Worm (Caenorhabditis elegans) whole organism, L2 larva: ENCODE data around the gene sod-5.

Source experiments
- F13H6.1 ChIP-seq: sonication (generic microtip); optimal IDR thresholded peaks from 2 replicates; lab custom pipeline; 2016; ENCODE audit warnings: missing genetic modification characterization, missing compliant biosample characterization
- R02D3.7 ChIP-seq: fragments of 150-350 bp; optimal IDR thresholded peaks from 2 replicates; lab custom pipeline; 2014; ENCODE audit warnings: missing biosample characterization, missing genetic modification characterization
- Y55F3AM.14 ChIP-seq: fragments of 200-800 bp; sonication (Bioruptor generic); optimal IDR thresholded peaks from 2 replicates; lab custom pipeline; 2018; ENCODE audit warnings: mild to moderate bottlenecking, missing genetic modification characterization, missing compliant biosample characterization
- ZK546.5 ChIP-seq: sonication (generic microtip); optimal IDR thresholded peaks from 2 replicates; lab custom pipeline; 2017; ENCODE audit warnings: missing biosample characterization, missing genetic modification characterization
- alr-1 ChIP-seq: fragments of 150-350 bp; optimal IDR thresholded peaks from 2 replicates; lab custom pipeline; 2014; ENCODE audit warnings: missing biosample characterization, missing genetic modification characterization
- aly-2 ChIP-seq: fragments of 150-350 bp; optimal IDR thresholded peaks from 2 replicates; lab custom pipeline; 2014; ENCODE audit warnings: missing biosample characterization, missing genetic modification characterization
- blmp-1 ChIP-seq: sonication (generic microtip); optimal IDR thresholded peaks from 2 replicates; lab custom pipeline; 2017; ENCODE audit warnings: missing genetic modification characterization, mild to moderate bottlenecking, missing compliant biosample characterization, antibody characterized with exemption, moderate library complexity; ENCODE audit not compliant: insufficient read depth
- ceh-16 ChIP-seq: fragments of 150-350 bp; optimal IDR thresholded peaks from 2 replicates; lab custom pipeline; 2014; ENCODE audit warnings: missing biosample characterization, missing genetic modification characterization
- ceh-82 ChIP-seq: fragments of 150-350 bp; optimal IDR thresholded peaks from 2 replicates; lab custom pipeline; 2014; ENCODE audit warnings: missing biosample characterization, missing genetic modification characterization
- crh-2 ChIP-seq: sonication (generic microtip); optimal IDR thresholded peaks from 2 replicates; lab custom pipeline; 2017; ENCODE audit warnings: missing biosample characterization, missing genetic modification characterization
- egl-27 ChIP-seq: sonication (generic microtip); optimal IDR thresholded peaks from 3 replicates; lab custom pipeline; 2017; ENCODE audit warnings: missing biosample characterization, missing genetic modification reagents, missing genetic modification characterization
- elt-1 ChIP-seq: fragments of 150-350 bp; optimal IDR thresholded peaks from 2 replicates; lab custom pipeline; 2014; ENCODE audit warnings: missing biosample characterization, missing genetic modification characterization
- elt-3 ChIP-seq: sonication (generic microtip); optimal IDR thresholded peaks from 2 replicates; lab custom pipeline; 2017; ENCODE audit warnings: missing biosample characterization, missing genetic modification characterization
- gmeb-1 ChIP-seq: fragments of 150-350 bp; optimal IDR thresholded peaks from 2 replicates; lab custom pipeline; 2014; ENCODE audit warnings: missing biosample characterization, missing genetic modification characterization
- lin-11 ChIP-seq: fragments of 150-350 bp; sonication (generic microtip); optimal IDR thresholded peaks from 2 replicates; lab custom pipeline; 2014; ENCODE audit warnings: missing biosample characterization, missing genetic modification characterization, inconsistent platforms, mixed read lengths
- lin-13 ChIP-seq: fragments of 150-350 bp; optimal IDR thresholded peaks from 2 replicates; lab custom pipeline; 2014; ENCODE audit warnings: missing biosample characterization, missing genetic modification reagents, missing genetic modification characterization
- lin-39 ChIP-seq: fragments of 150-350 bp; optimal IDR thresholded peaks from 2 replicates; lab custom pipeline; 2014; ENCODE audit warnings: missing biosample characterization, missing genetic modification reagents, missing genetic modification characterization
- lsy-2 ChIP-seq, 2 experiments: fragments of 150-350 bp in 1 of 2; sonication (generic microtip) in 1 of 2; optimal IDR thresholded peaks; 2 replicates each; lab custom pipeline; 2014 to 2017; ENCODE audit warnings: missing biosample characterization in 2 of 2, missing genetic modification characterization in 2 of 2
- mbf-1 ChIP-seq: sonication (generic microtip); optimal IDR thresholded peaks from 2 replicates; lab custom pipeline; 2017; ENCODE audit warnings: missing biosample characterization, missing genetic modification characterization
- mdl-1 ChIP-seq, 2 experiments: fragments of 150-350 bp in 1 of 2; sonication (generic microtip) in 1 of 2; optimal IDR thresholded peaks; 2 replicates each; lab custom pipeline; 2017; ENCODE audit warnings: missing biosample characterization in 2 of 2, missing genetic modification characterization in 2 of 2
- nhr-10 ChIP-seq: sonication (generic microtip); optimal IDR thresholded peaks from 2 replicates; lab custom pipeline; 2017; ENCODE audit warnings: missing biosample characterization, missing genetic modification characterization
- nhr-11 ChIP-seq: fragments of 150-350 bp; optimal IDR thresholded peaks from 2 replicates; lab custom pipeline; 2014; ENCODE audit warnings: missing biosample characterization, missing genetic modification characterization
- nhr-129 ChIP-seq: fragments of 150-350 bp; optimal IDR thresholded peaks from 2 replicates; lab custom pipeline; 2014; ENCODE audit warnings: missing biosample characterization, missing genetic modification characterization
- nhr-21 ChIP-seq: fragments of 150-350 bp; optimal IDR thresholded peaks from 2 replicates; lab custom pipeline; 2014; ENCODE audit warnings: missing biosample characterization, missing genetic modification characterization
- nhr-23 ChIP-seq: fragments of 150-350 bp; optimal IDR thresholded peaks from 2 replicates; lab custom pipeline; 2014; ENCODE audit warnings: missing biosample characterization, missing genetic modification reagents, missing genetic modification characterization
- nhr-25 ChIP-seq: fragments of 150-350 bp; sonication (generic microtip); optimal IDR thresholded peaks from 3 replicates; lab custom pipeline; 2014; ENCODE audit warnings: missing biosample characterization, missing genetic modification characterization
- nhr-6 ChIP-seq: fragments of 150-350 bp; optimal IDR thresholded peaks from 2 replicates; lab custom pipeline; 2014; ENCODE audit warnings: missing biosample characterization, missing genetic modification characterization
- nhr-77 ChIP-seq: fragments of 150-350 bp; optimal IDR thresholded peaks from 2 replicates; lab custom pipeline; 2014; ENCODE audit warnings: missing biosample characterization, missing genetic modification characterization
- sem-4 ChIP-seq: fragments of 150-350 bp; optimal IDR thresholded peaks from 2 replicates; lab custom pipeline; 2014; ENCODE audit warnings: missing biosample characterization, missing genetic modification reagents, missing genetic modification characterization
- sma-3 ChIP-seq: sonication (generic microtip); optimal IDR thresholded peaks from 2 replicates; lab custom pipeline; 2016; ENCODE audit warnings: missing genetic modification reagents, missing genetic modification characterization, missing compliant biosample characterization
- sma-9 ChIP-seq, 2 experiments: fragments of 150-350 bp in 1 of 2; sonication (generic microtip) in 1 of 2; optimal IDR thresholded peaks; 2 replicates each; lab custom pipeline; 2014 to 2016; ENCODE audit warnings: missing genetic modification characterization in 2 of 2, mild to moderate bottlenecking in 1 of 2, missing biosample characterization in 1 of 2, missing compliant biosample characterization in 1 of 2, missing genetic modification reagents in 1 of 2, moderate library complexity in 1 of 2
- snpc-4 ChIP-seq: fragments of 150-350 bp; optimal IDR thresholded peaks from 2 replicates; lab custom pipeline; 2014; ENCODE audit warnings: missing biosample characterization, missing genetic modification characterization
- unc-55 ChIP-seq: fragments of 150-350 bp; sonication (generic microtip); optimal IDR thresholded peaks from 3 replicates; lab custom pipeline; 2014; ENCODE audit warnings: missing biosample characterization, missing genetic modification reagents, missing genetic modification characterization
- unc-62 ChIP-seq: fragments of 150-350 bp; optimal IDR thresholded peaks from 2 replicates; lab custom pipeline; 2014; ENCODE audit warnings: missing biosample characterization, missing genetic modification reagents, missing genetic modification characterization
- zag-1 ChIP-seq: fragments of 150-350 bp; optimal IDR thresholded peaks from 2 replicates; lab custom pipeline; 2014; ENCODE audit warnings: missing biosample characterization, missing genetic modification characterization
- ztf-1 ChIP-seq: fragments of 200-800 bp; sonication (Bioruptor generic); conservative IDR thresholded peaks from 2 replicates; pipeline ENCODE4 v1.3.6; 2022; ENCODE audit warnings: missing genetic modification characterization, missing compliant biosample characterization
- ztf-11 ChIP-seq: sonication (generic microtip); optimal IDR thresholded peaks from 2 replicates; lab custom pipeline; 2017; ENCODE audit warnings: missing biosample characterization, missing genetic modification characterization

Gene sod-5

ce11 chrII:4417333-4417732 lies at the start of gene sod-5:
Gene sod-5 (plus strand): TSS chrII:4417633.
- no peak for TF ChIP-seq nhr-10 (tag; lab: Kevin White, UChicago)
- no peak for TF ChIP-seq nhr-77
- no peak for TF ChIP-seq F13H6.1
- TF ChIP-seq nhr-25 (tag; lab: Kevin White, UChicago), result no peak
- TF ChIP-seq lin-39 (tag; lab: Kevin White, UChicago), result no peak
- no peak for TF ChIP-seq ZK546.5 (tag; lab: Kevin White, UChicago)
- TF ChIP-seq blmp-1 (tag; lab: Kevin White, UChicago), result no peak
- TF ChIP-seq lsy-2 (tag; optimal IDR thresholded peaks at IDR 0.05; lab: Kevin White, UChicago), result no peak
- no peak for TF ChIP-seq elt-3 (tag; lab: Kevin White, UChicago)
- no peak for TF ChIP-seq gmeb-1 (tag; lab: Kevin White, UChicago)
- TF ChIP-seq ztf-1, result no peak
- no peak for TF ChIP-seq nhr-23
- TF ChIP-seq mdl-1 (tag; optimal IDR thresholded peaks at IDR 0.05; lab: Kevin White, UChicago), result no peak
- no peak for TF ChIP-seq ceh-16 (tag; lab: Kevin White, UChicago)
- TF ChIP-seq lin-13, result no peak
- TF ChIP-seq zag-1 (tag; lab: Kevin White, UChicago), result no peak

ce11 chrII:4367923-4368322 lies 49.5 kb upstream of the sod-5 start, which contains the start of gene try-9:
Gene try-9 (plus strand): TSS chrII:4368223.
- no peak for TF ChIP-seq nhr-21 (tag; lab: Kevin White, UChicago)
- TF ChIP-seq Y55F3AM.14, result no peak
- no peak for TF ChIP-seq R02D3.7 (tag; lab: Kevin White, UChicago)
- no peak for TF ChIP-seq unc-62
- TF ChIP-seq nhr-77, result no peak
- no peak for TF ChIP-seq crh-2
- no peak for TF ChIP-seq snpc-4 (tag; lab: Kevin White, UChicago)
- no peak for TF ChIP-seq ceh-16 (tag; lab: Kevin White, UChicago)
- TF ChIP-seq nhr-129, result no peak
- no peak for TF ChIP-seq mdl-1 (tag; optimal IDR thresholded peaks at IDR 0.05; lab: Kevin White, UChicago)
- no peak for TF ChIP-seq egl-27 (tag; lab: Kevin White, UChicago)
- no peak for TF ChIP-seq nhr-6 (tag; lab: Kevin White, UChicago)
- TF ChIP-seq aly-2, result no peak
- no peak for TF ChIP-seq nhr-11 (tag; lab: Kevin White, UChicago)

ce11 chrII:4369715-4370114 lies 47.7 kb upstream of the sod-5 start:
- no peak for TF ChIP-seq unc-55 (GFP tag; lab: Kevin White, UChicago)
- TF ChIP-seq Y55F3AM.14, result no peak
- no peak for TF ChIP-seq nhr-11 (tag; lab: Kevin White, UChicago)
- TF ChIP-seq elt-1 (tag; lab: Kevin White, UChicago), result no peak
- no peak for TF ChIP-seq F13H6.1
- no peak for TF ChIP-seq zag-1 (tag; lab: Kevin White, UChicago)
- TF ChIP-seq ceh-82 (tag; lab: Kevin White, UChicago), result no peak
- TF ChIP-seq ztf-11 (tag; lab: Kevin White, UChicago), result no peak
- TF ChIP-seq alr-1 (tag; lab: Kevin White, UChicago), result no peak
- TF ChIP-seq lin-11 (tag; lab: Kevin White, UChicago), result no peak
- TF ChIP-seq snpc-4 (tag; lab: Kevin White, UChicago), result no peak
- no peak for TF ChIP-seq ztf-1
- TF ChIP-seq lin-39 (tag; lab: Kevin White, UChicago), result no peak
- no peak for TF ChIP-seq blmp-1 (tag; lab: Kevin White, UChicago)
- no peak for TF ChIP-seq lin-13
- TF ChIP-seq sma-9 (GFP tag; optimal IDR thresholded peaks at IDR 0.05; lab: Kevin White, UChicago), result no peak
- no peak for TF ChIP-seq sma-9 (tag; optimal IDR thresholded peaks at IDR 0.05; lab: Kevin White, UChicago)
- no peak for TF ChIP-seq nhr-129
- TF ChIP-seq sem-4 (tag; lab: Kevin White, UChicago), result no peak

- TF ChIP-seq sma-3 (GFP tag; lab: Kevin White, UChicago) (no peak), blmp-1 (tag; lab: Kevin White, UChicago) (no peak), F13H6.1 (no peak), nhr-10 (tag; lab: Kevin White, UChicago) (no peak), crh-2 (no peak), mbf-1 (no peak), lin-39 (tag; lab: Kevin White, UChicago) (no peak), R02D3.7 (tag; lab: Kevin White, UChicago) (no peak), alr-1 (tag; lab: Kevin White, UChicago) (no peak), sem-4 (tag; lab: Kevin White, UChicago) (no peak)
Observed at ce11 chrII:4370842-4371241, 46.6 kb upstream of the sod-5 start.
